Fruit fly (Drosophila melanogaster): ENCODE measurements around the gene CG8188.

CG8188 gene

DNA sequence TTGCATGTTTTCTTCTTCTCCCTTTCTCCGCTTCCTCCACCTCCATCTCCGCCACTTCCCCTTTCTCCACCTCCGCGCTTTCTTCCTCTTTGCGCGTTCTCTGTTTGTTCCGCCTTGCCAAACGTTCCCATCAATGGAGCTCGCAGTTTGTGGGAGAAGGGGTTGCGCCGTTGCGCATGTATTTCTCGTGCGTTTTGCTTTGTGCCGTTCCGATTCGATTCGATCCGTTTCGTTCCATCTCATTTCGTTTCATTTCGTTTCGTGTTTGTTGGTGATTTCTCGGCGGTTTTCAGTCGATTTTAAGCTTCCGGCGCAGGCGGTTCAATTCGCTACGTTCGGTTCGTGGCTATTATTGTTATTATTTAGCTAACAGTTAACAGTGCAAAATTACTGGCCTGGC is 20.1 kb upstream of the CG8188 start (continued):
- TF ChIP-seq Deaf1 (tag; optimal IDR thresholded peaks at IDR 0.05), result peak; percentile 42
- TF ChIP-seq aop (GFP tag; IDR thresholded peaks at IDR 0.05), result peak; percentile 73
- TF ChIP-seq chinmo (GFP tag; IDR thresholded peaks at IDR 0.05; ENCODE audit: partially characterized antibody), result peak; percentile 56; the same call in 1 of the 4 replicates
- TF ChIP-seq lab (GFP tag; optimal IDR thresholded peaks at IDR 0.05), result peak; percentile 44
- no peak for TF ChIP-seq Antp (GFP tag; optimal IDR thresholded peaks at IDR 0.05)
- TF ChIP-seq psq (GFP tag; optimal IDR thresholded peaks at IDR 0.05), result peak; percentile 59
- no peak for TF ChIP-seq Fer3 (tag; optimal IDR thresholded peaks at IDR 0.05)
- TF ChIP-seq Kr (GFP tag; optimal IDR thresholded peaks at IDR 0.05), result no peak
- peak; percentile 20 for TF ChIP-seq CG12659 (GFP tag; optimal IDR thresholded peaks at IDR 0.05)
- peak; percentile 53; the same call in 1 of the 3 replicates for TF ChIP-seq sr (GFP tag; IDR thresholded peaks at IDR 0.05)
- no peak for TF ChIP-seq CG3726 (GFP tag; IDR thresholded peaks at IDR 0.05)
- TF ChIP-seq CG8359 (GFP tag; optimal IDR thresholded peaks at IDR 0.05; ENCODE audit: borderline replicate concordance), result no peak
- no peak for TF ChIP-seq Gug (GFP tag; IDR thresholded peaks at IDR 0.05)
- TF ChIP-seq vvl (GFP tag; IDR thresholded peaks at IDR 0.05), result 0 out of 2 replicates have a peak, but pooled peaks have one; percentile 15
- no peak for TF ChIP-seq ranshi (GFP tag; IDR thresholded peaks at IDR 0.05)
- peak; percentile 73 for TF ChIP-seq Jarid2 (GFP tag; optimal IDR thresholded peaks at IDR 0.05)
- no peak for TF ChIP-seq pb (GFP tag; optimal IDR thresholded peaks at IDR 0.05)
- TF ChIP-seq H2.0 (GFP tag; IDR thresholded peaks at IDR 0.05), result no peak
- TF ChIP-seq CG9797 (GFP tag; optimal IDR thresholded peaks at IDR 0.05), result no peak
- no peak for TF ChIP-seq Abd-B (GFP tag; optimal IDR thresholded peaks at IDR 0.05)
- peak; percentile 36 for TF ChIP-seq CG15479 (GFP tag; optimal IDR thresholded peaks at IDR 0.05)
- no peak for TF ChIP-seq kay (GFP tag; optimal IDR thresholded peaks at IDR 0.05)
- peak; percentile 55; the same call in 1 of the 2 replicates for TF ChIP-seq chm (GFP tag; IDR thresholded peaks at IDR 0.05)
- no peak for TF ChIP-seq CG11093 (GFP tag; IDR thresholded peaks at IDR 0.05)
- TF ChIP-seq CG2120 (GFP tag; optimal IDR thresholded peaks at IDR 0.05), result no peak
- TF ChIP-seq Pdp1 (GFP tag; optimal IDR thresholded peaks at IDR 0.05), result peak in 1 of 2 experiments; percentile 20
- TF ChIP-seq so (GFP tag; IDR thresholded peaks at IDR 0.05), result 0 out of 3 replicates have a peak, but pooled peaks have one; percentile 10
- TF ChIP-seq CG17568 (GFP tag; optimal IDR thresholded peaks at IDR 0.05), result no peak
- no peak for TF ChIP-seq CG13775 (GFP tag; optimal IDR thresholded peaks at IDR 0.05)
- no peak for TF ChIP-seq CG17361 (GFP tag; IDR thresholded peaks at IDR 0.05)
- no peak for TF ChIP-seq lola (GFP tag; optimal IDR thresholded peaks at IDR 0.05)
- no peak for TF ChIP-seq nerfin-2 (GFP tag; IDR thresholded peaks at IDR 0.05; ENCODE audit: partially characterized antibody)
- TF ChIP-seq ATbp (GFP tag; optimal IDR thresholded peaks at IDR 0.05), result no peak
- no peak for TF ChIP-seq gce (GFP tag; IDR thresholded peaks at IDR 0.05)
- peak; percentile 3 for TF ChIP-seq nerfin-1 (tag; optimal IDR thresholded peaks at IDR 0.05)
- TF ChIP-seq amos (GFP tag; IDR thresholded peaks at IDR 0.05; ENCODE audit: partially characterized antibody), result peak; percentile 16; the same call in 1 of the 2 replicates
- TF ChIP-seq usp (GFP tag; optimal IDR thresholded peaks at IDR 0.05), result no peak
- no peak for TF ChIP-seq CG2202 (tag; optimal IDR thresholded peaks at IDR 0.05)
- TF ChIP-seq stwl (tag; optimal IDR thresholded peaks at IDR 0.05), result peak; percentile 40
- peak; percentile 51; the same call in 1 of the 2 replicates for TF ChIP-seq rib (GFP tag; IDR thresholded peaks at IDR 0.05)
- TF ChIP-seq kah (GFP tag; optimal IDR thresholded peaks at IDR 0.05), result no peak
- TF ChIP-seq cwo (GFP tag; optimal IDR thresholded peaks at IDR 0.05), result no peak
- TF ChIP-seq repo (GFP tag; optimal IDR thresholded peaks at IDR 0.05), result no peak
- TF ChIP-seq Hmx (GFP tag; optimal IDR thresholded peaks at IDR 0.05), result no peak
- TF ChIP-seq CG6791 (GFP tag; IDR thresholded peaks at IDR 0.05; ENCODE audit: partially characterized antibody), result peak; percentile 49; the same call in 2 of the 3 replicates
- TF ChIP-seq CG7963 (GFP tag; IDR thresholded peaks at IDR 0.05; ENCODE audit: partially characterized antibody), result 0 out of 3 replicates have a peak, but pooled peaks have one; percentile 21
- peak; percentile 23 for TF ChIP-seq cg (GFP tag; optimal IDR thresholded peaks at IDR 0.05)
- no peak for TF ChIP-seq Doc2 (GFP tag; IDR thresholded peaks at IDR 0.05)
- peak; percentile 10 for TF ChIP-seq oc (tag; optimal IDR thresholded peaks at IDR 0.05)
